Fruit fly (Drosophila melanogaster) whole organism, wandering third instar larva: ENCODE data around the gene CG3106.

Source experiments
- CG32264 ChIP-seq: fragments of 200-800 bp; sonication (Bioruptor generic); optimal IDR thresholded peaks from 2 replicates; lab custom pipeline; 2016; ENCODE audit warnings: missing biosample characterization, missing genetic modification characterization
- Hr78 ChIP-seq: fragments of >200 bp; optimal IDR thresholded peaks from 2 replicates; lab custom pipeline; 2017; ENCODE audit warnings: missing biosample characterization, missing genetic modification characterization
- Jra ChIP-seq: sonication (Bioruptor generic); optimal IDR thresholded peaks from 2 replicates; lab custom pipeline; 2016; ENCODE audit warnings: missing biosample characterization, missing genetic modification characterization
- Myc ChIP-seq: fragments of >200 bp; optimal IDR thresholded peaks from 2 replicates; lab custom pipeline; 2017
- OdsH ChIP-seq: fragments of 200-800 bp; sonication (Bioruptor generic); optimal IDR thresholded peaks from 2 replicates; lab custom pipeline; 2016; ENCODE audit warnings: missing biosample characterization, mild to moderate bottlenecking, missing genetic modification characterization
- h ChIP-seq: fragments of 200-800 bp; sonication (Bioruptor generic); optimal IDR thresholded peaks from 3 replicates; lab custom pipeline; 2016; ENCODE audit warnings: missing biosample characterization, mild to moderate bottlenecking, missing genetic modification characterization
- lola ChIP-seq: fragments of >200 bp; optimal IDR thresholded peaks from 2 replicates; lab custom pipeline; 2017; ENCODE audit warnings: missing biosample characterization, missing genetic modification characterization
- pan ChIP-seq: fragments of >200 bp; optimal IDR thresholded peaks from 2 replicates; lab custom pipeline; 2017
- psq ChIP-seq: fragments of 200-800 bp; sonication (Bioruptor generic); optimal IDR thresholded peaks from 3 replicates; lab custom pipeline; 2017; ENCODE audit warnings: missing biosample characterization, mild to moderate bottlenecking, missing genetic modification characterization, moderate library complexity
- usp ChIP-seq: fragments of >200 bp; optimal IDR thresholded peaks from 2 replicates; lab custom pipeline; 2017; ENCODE audit warnings: missing biosample characterization, missing genetic modification characterization

DNA sequence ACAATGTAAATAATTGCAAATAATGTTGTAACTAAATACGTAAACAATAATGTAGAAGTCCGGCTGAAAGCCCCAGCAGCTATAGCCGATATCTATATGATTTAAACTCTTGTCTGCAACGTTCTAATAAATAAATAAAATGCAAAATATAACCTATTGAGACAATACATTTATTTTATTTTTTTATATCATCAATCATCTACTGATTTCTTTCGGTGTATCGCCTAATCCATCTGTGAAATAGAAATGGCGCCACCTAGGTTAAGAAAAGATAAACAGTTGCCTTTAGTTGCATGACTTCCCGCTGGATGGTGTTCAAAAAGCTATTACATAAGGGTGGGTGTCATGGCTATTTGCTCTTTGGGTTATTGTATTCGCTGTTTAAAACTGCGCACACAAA, 24.9 kb upstream of the CG3106 start:
- no peak for TF ChIP-seq Myc
- no peak for TF ChIP-seq pan (lab: Kevin White, UChicago)
- peak; percentile 86 for TF ChIP-seq OdsH (GFP tag; lab: Kevin White, UChicago)
- TF ChIP-seq Jra (GFP tag; lab: Kevin White, UChicago), result peak; percentile 36
- TF ChIP-seq Hr78 (GFP tag; lab: Kevin White, UChicago), result no peak
- TF ChIP-seq h (GFP tag; lab: Kevin White, UChicago), result peak; percentile 82
- no peak for TF ChIP-seq lola (GFP tag; lab: Kevin White, UChicago)
- peak; percentile 73 for TF ChIP-seq psq (GFP tag; lab: Kevin White, UChicago)
- TF ChIP-seq CG32264 (GFP tag; lab: Kevin White, UChicago), result peak; percentile 26
- TF ChIP-seq usp (GFP tag; lab: Kevin White, UChicago), result no peak
